Worm (Caenorhabditis elegans): ENCODE results near the gene F36A4.3.

Gene F36A4.3

ce11 chrIV:4284020-4284419 is 14.6 kb downstream of the F36A4.3 start, which contains the start of gene F15E6.6:
Gene F15E6.6 (minus strand): TSS chrIV:4284120.
- TF ChIP-seq daf-8 (GFP tag; IDR thresholded peaks at IDR 0.05) (no peak), daf-16 (GFP tag; optimal IDR thresholded peaks at IDR 0.05) (no peak), daf-16 (tag; optimal IDR thresholded peaks at IDR 0.05) (peak; percentile 20), dpl-1 (GFP tag; optimal IDR thresholded peaks at IDR 0.05) (no peak), daf-19 (GFP tag; conservative IDR thresholded peaks at IDR 0.05) (no peak)

ce11 chrIV:4284989-4285388 is 15.6 kb downstream of the F36A4.3 start:
- TF ChIP-seq nhr-77 (tag; optimal IDR thresholded peaks at IDR 0.05): peak; percentile 8
- TF ChIP-seq mxl-3 (GFP tag; optimal IDR thresholded peaks at IDR 0.05): no peak
- TF ChIP-seq dmd-6 (GFP tag; IDR thresholded peaks at IDR 0.05): peak; percentile 45; the same call in 1 of the 2 replicates
- TF ChIP-seq pqm-1 (tag; optimal IDR thresholded peaks at IDR 0.05): peak; percentile 56
- no peak for TF ChIP-seq dpl-1 (GFP tag; optimal IDR thresholded peaks at IDR 0.05)
- peak; percentile 58 for TF ChIP-seq nhr-28 (tag; optimal IDR thresholded peaks at IDR 0.05)
- no peak for TF ChIP-seq daf-16 (GFP tag; optimal IDR thresholded peaks at IDR 0.05)
- peak; percentile 61 for TF ChIP-seq daf-16 (tag; optimal IDR thresholded peaks at IDR 0.05)
- TF ChIP-seq ceh-44 (GFP tag; IDR thresholded peaks at IDR 0.05): no peak
- no peak for TF ChIP-seq hlh-11 (tag; optimal IDR thresholded peaks at IDR 0.05)

ce11 chrIV:4288332-4288731 is 18.9 kb downstream of the F36A4.3 start, which contains the start of gene srv-4:
Gene srv-4 (minus strand): TSS chrIV:4288432.
- no peak for TF ChIP-seq rbr-2 (tag; optimal IDR thresholded peaks at IDR 0.05)
- no peak for TF ChIP-seq jun-1 (tag; optimal IDR thresholded peaks at IDR 0.05)
- TF ChIP-seq zfp-3 (GFP tag; conservative IDR thresholded peaks at IDR 0.05): no peak
- TF ChIP-seq ztf-7 (tag; optimal IDR thresholded peaks at IDR 0.05): no peak
- TF ChIP-seq hlh-11 (tag; optimal IDR thresholded peaks at IDR 0.05): no peak
- TF ChIP-seq dmd-8 (GFP tag; IDR thresholded peaks at IDR 0.05): no peak
- no peak for TF ChIP-seq F49E8.2 (tag; optimal IDR thresholded peaks at IDR 0.05; ENCODE audit: borderline replicate concordance)
- no peak for TF ChIP-seq lin-29 (GFP tag; IDR thresholded peaks at IDR 0.05)
- no peak for TF ChIP-seq php-3 (GFP tag; IDR thresholded peaks at IDR 0.05)
- no peak for TF ChIP-seq lin-39 (tag; optimal IDR thresholded peaks at IDR 0.05)
- no peak for TF ChIP-seq pha-4 (GFP tag; IDR thresholded peaks at IDR 0.05)
- no peak for TF ChIP-seq pha-4 (tag; optimal IDR thresholded peaks at IDR 0.05)
- TF ChIP-seq daf-12 (tag; optimal IDR thresholded peaks at IDR 0.05): no peak
- TF ChIP-seq mxl-3 (GFP tag; optimal IDR thresholded peaks at IDR 0.05): no peak
- no peak for TF ChIP-seq Y5F2A.4 (GFP tag; optimal IDR thresholded peaks at IDR 0.05)
- TF ChIP-seq gei-8 (GFP tag; optimal IDR thresholded peaks at IDR 0.05): no peak
- TF ChIP-seq duxl-1 (tag; optimal IDR thresholded peaks at IDR 0.05; ENCODE audit: poor library complexity): no peak

DNA sequence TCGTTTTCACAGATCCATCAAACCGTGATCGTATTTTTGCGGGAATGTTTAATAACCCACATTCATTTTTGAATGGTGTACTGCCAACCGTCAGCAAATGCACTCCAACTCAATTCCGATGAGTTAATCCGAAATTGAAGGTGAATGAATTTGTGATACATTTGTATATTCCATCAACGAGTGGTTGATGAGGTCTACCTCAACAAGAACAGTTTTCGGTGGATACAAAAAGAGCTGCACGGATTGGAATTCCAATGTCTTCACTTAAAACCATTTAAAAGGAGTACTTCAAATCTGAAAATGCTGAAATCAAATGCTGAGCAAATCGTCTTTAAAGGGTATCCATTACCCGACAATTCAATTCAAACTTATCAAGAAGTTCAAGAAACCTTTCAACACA is 19.9 kb downstream of the F36A4.3 start, which contains the start of gene F15E6.5:
Gene F15E6.5, plus strand, starts transcription at position 301 of the 400 bp plus-strand sequence.
- TF ChIP-seq sdz-12 (GFP tag; optimal IDR thresholded peaks at IDR 0.05) (no peak), tag-97 (GFP tag; IDR thresholded peaks at IDR 0.05) (no peak), ZK337.2 (GFP tag; IDR thresholded peaks at IDR 0.05) (no peak), set-16 (GFP tag; IDR thresholded peaks at IDR 0.05) (no peak), lim-7 (GFP tag; IDR thresholded peaks at IDR 0.05) (no peak), lin-39 (tag; optimal IDR thresholded peaks at IDR 0.05) (no peak), ama-1 (optimal IDR thresholded peaks at IDR 0.05) (no peak), ceh-44 (GFP tag; IDR thresholded peaks at IDR 0.05) (no peak), mdl-1 (tag; optimal IDR thresholded peaks at IDR 0.05) (no peak), lin-38 (GFP tag; IDR thresholded peaks at IDR 0.05) (no peak), nhr-11 (tag; optimal IDR thresholded peaks at IDR 0.05) (no peak), hif-1 (tag; optimal IDR thresholded peaks at IDR 0.05) (no peak), saeg-2 (GFP tag; IDR thresholded peaks at IDR 0.05) (no peak), snpc-4 (tag; optimal IDR thresholded peaks at IDR 0.05) (no peak), dmd-6 (GFP tag; IDR thresholded peaks at IDR 0.05) (no peak), F26F4.8 (GFP tag; conservative IDR thresholded peaks at IDR 0.05) (no peak), tra-1 (GFP tag; IDR thresholded peaks at IDR 0.05) (no peak), skn-1 (tag; optimal IDR thresholded peaks at IDR 0.05) (no peak)
